Worm (Caenorhabditis elegans): ENCODE data around the gene Y55F3C.9.

Gene Y55F3C.9

DNA sequence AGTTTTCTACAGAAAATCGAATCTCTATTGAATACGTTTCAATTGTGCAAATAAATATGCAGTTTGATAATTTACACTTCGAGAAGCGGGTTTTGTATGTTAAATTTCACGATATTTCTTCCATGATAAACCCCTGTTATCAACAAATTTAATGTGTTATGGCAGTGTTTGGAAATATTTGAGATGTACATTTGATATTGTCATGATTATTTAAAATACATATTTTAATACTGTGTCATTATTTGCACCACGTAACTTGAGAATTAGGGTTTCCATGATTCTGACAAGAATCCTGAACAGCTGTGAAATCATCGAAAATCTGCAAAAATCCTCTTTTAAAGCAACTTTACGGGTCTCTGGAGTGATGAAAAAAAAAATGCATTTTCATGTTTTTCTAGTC is 57.5 kb downstream of the Y55F3C.9 start, which contains the start of gene K11H12.11:
Gene K11H12.11 (minus strand): TSS at position 101 of the 400 bp plus-strand sequence.
- TF ChIP-seq pros-1 (tag; optimal IDR thresholded peaks at IDR 0.05) (no peak), ceh-19 (GFP tag; optimal IDR thresholded peaks at IDR 0.05) (no peak), ttx-3 (tag; optimal IDR thresholded peaks at IDR 0.05) (no peak)
